Worm (Caenorhabditis elegans): ENCODE data around the gene nyn-1.

nyn-1 gene

DNA sequence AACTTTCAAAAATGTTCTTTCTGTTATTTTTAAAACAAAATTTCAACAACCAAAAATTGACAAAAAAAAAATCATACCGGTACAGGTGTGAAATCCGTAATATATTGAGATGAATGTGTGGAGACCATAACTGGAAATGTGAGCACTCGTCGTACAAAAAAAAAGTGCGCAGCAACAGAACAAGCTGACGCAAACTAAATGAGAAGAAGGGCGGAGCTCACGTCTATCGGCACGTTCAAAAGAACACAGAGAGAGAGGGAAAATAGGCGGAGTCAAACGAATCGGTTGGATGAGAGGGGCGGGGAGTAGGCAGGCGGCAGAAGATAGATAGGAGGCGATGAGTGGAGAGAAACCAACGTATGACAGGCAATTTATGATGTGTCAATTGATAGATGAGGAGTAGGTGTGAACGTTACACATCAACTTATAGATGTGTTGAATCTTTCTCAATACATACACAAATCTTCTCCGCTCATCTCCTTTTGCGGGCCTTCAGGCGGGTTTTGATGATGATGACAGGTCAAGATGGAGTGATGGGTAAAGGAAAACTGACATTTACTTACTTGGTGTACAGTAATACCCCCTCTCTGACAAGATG lies 17.1 kb upstream of the nyn-1 start, which contains the start of gene tlp-1 (continued):
- TF ChIP-seq ref-2 (tag; optimal IDR thresholded peaks at IDR 0.05) (no peak), ceh-18 (tag; optimal IDR thresholded peaks at IDR 0.05) (peak; percentile 42), unc-55 (GFP tag; optimal IDR thresholded peaks at IDR 0.05) (peak; percentile 99), hlh-15 (tag; optimal IDR thresholded peaks at IDR 0.05) (no peak), hlh-8 (tag; optimal IDR thresholded peaks at IDR 0.05) (no peak), fkh-10 (GFP tag; optimal IDR thresholded peaks at IDR 0.05) (no peak), ceh-48 (tag; optimal IDR thresholded peaks at IDR 0.05) (no peak), nfya-1 (tag; optimal IDR thresholded peaks at IDR 0.05) (peak; percentile 87), syd-9 (tag; optimal IDR thresholded peaks at IDR 0.05) (no peak), unc-3 (GFP tag; conservative IDR thresholded peaks at IDR 0.05) (no peak), unc-3 (tag; optimal IDR thresholded peaks at IDR 0.05) (no peak), ceh-24 (tag; optimal IDR thresholded peaks at IDR 0.05) (no peak), ztf-16 (tag; optimal IDR thresholded peaks at IDR 0.05) (no peak)

DNA sequence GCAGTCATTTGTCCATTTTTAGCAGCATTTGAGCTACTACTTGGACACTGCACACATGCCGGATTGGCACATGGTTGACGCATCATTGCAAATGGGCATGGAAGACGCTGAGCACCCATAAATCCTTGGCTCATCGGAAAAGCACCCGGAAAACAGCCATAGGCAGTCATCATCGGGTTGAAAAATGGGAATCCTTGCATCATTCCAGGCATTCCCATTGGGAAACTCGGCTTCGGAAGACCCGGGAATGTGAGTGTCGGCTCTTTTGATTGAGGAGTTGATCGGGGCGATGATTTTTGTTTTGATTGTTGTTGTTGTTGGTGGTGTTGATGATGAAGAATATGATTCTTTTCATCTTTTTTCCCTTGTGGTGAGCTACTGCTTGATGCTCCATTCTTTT lies 15.9 kb upstream of the nyn-1 start:
- TF ChIP-seq fkh-10 (GFP tag; optimal IDR thresholded peaks at IDR 0.05) (no peak), K09A11.1 (tag; optimal IDR thresholded peaks at IDR 0.05; ENCODE audit: insufficient read depth) (no peak), madf-2 (tag; optimal IDR thresholded peaks at IDR 0.05) (no peak), nhr-232 (tag; optimal IDR thresholded peaks at IDR 0.05) (no peak), pat-9 (tag; optimal IDR thresholded peaks at IDR 0.05) (no peak), hlh-8 (tag; optimal IDR thresholded peaks at IDR 0.05) (no peak), fkh-6 (tag; optimal IDR thresholded peaks at IDR 0.05) (no peak), Y22D7AL.16 (tag; optimal IDR thresholded peaks at IDR 0.05) (no peak), pax-1 (tag; optimal IDR thresholded peaks at IDR 0.05) (no peak)

DNA sequence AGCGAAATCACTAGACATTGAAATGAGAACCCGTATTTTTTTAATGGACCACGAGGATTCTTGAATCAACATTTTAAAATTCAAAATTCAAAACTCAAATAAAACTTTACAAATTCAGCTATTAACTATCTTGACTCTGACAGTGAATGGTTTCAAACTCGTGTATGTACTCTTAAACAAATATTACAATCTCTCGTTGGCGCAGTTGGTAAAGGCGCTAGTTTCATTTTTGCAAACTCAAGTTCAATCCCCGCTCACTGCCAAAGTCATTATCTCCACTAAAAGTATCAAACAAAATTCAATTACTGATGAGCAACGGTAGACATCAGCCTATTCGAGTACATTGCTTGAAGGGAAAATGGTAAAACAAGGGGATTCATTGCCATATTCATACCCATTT lies 14.7 kb upstream of the nyn-1 start:
- TF ChIP-seq hlh-6 (tag; optimal IDR thresholded peaks at IDR 0.05): no peak

DNA sequence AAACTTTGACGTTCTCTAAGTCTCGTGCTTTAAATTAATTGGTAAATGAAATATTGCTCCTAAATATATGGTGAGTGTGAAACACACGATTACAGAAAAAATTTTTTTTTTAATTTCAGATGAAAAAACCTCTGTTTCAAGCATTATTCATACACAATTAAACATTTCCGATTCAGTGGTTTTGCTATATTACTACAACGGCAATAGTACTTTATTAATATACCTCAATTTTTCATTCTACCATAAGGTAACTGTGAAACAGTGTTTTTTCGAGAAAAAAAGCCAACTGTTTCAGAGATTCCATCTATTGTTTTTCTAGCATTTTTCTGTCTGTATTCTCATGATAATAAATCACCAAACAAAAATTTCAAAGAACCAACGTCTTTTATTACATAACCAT lies 14.0 kb upstream of the nyn-1 start:
- TF ChIP-seq ttx-3 (tag; optimal IDR thresholded peaks at IDR 0.05) (no peak), ceh-30 (tag; optimal IDR thresholded peaks at IDR 0.05) (no peak), madf-2 (tag; optimal IDR thresholded peaks at IDR 0.05) (no peak), ceh-31 (tag; optimal IDR thresholded peaks at IDR 0.05) (no peak), syd-9 (tag; optimal IDR thresholded peaks at IDR 0.05) (no peak), Y22D7AL.16 (tag; optimal IDR thresholded peaks at IDR 0.05) (no peak), unc-55 (GFP tag; optimal IDR thresholded peaks at IDR 0.05) (no peak), ceh-18 (tag; optimal IDR thresholded peaks at IDR 0.05) (no peak), ahr-1 (tag; optimal IDR thresholded peaks at IDR 0.05) (no peak), pha-4 (tag; optimal IDR thresholded peaks at IDR 0.05) (no peak), gmeb-2 (tag; optimal IDR thresholded peaks at IDR 0.05) (no peak), ceh-24 (tag; optimal IDR thresholded peaks at IDR 0.05) (no peak), sdc-2 (tag; optimal IDR thresholded peaks at IDR 0.05) (no peak), ceh-6 (GFP tag; optimal IDR thresholded peaks at IDR 0.05) (no peak), elt-4 (tag; optimal IDR thresholded peaks at IDR 0.05) (no peak), tbx-2 (tag; optimal IDR thresholded peaks at IDR 0.05) (no peak)

- TF ChIP-seq unc-55 (GFP tag; optimal IDR thresholded peaks at IDR 0.05) (peak; percentile 93), rnt-1 (tag; optimal IDR thresholded peaks at IDR 0.05) (peak; percentile 62), hlh-8 (tag; optimal IDR thresholded peaks at IDR 0.05) (peak; percentile 11), ceh-18 (tag; optimal IDR thresholded peaks at IDR 0.05) (peak; percentile 36), ceh-19 (GFP tag; optimal IDR thresholded peaks at IDR 0.05) (no peak), zip-5 (tag; optimal IDR thresholded peaks at IDR 0.05) (no peak)
Measured at ce11 chrIV:13699384-13699788, 12.6 kb upstream of the nyn-1 start.
